Worm (Caenorhabditis elegans): ENCODE results near the gene usp-46.

- TF ChIP-seq tab-1 (GFP tag; IDR thresholded peaks at IDR 0.05) (no peak), klf-2 (GFP tag; conservative IDR thresholded peaks at IDR 0.05) (no peak), med-1 (GFP tag; optimal IDR thresholded peaks at IDR 0.05; ENCODE audit: insufficient read depth) (no peak), cog-1 (tag; optimal IDR thresholded peaks at IDR 0.05) (no peak), ztf-29 (GFP tag; IDR thresholded peaks at IDR 0.05) (no peak), flt-1 (GFP tag; IDR thresholded peaks at IDR 0.05) (no peak)
Observed at ce11 chrIII:9802045-9802444, 25.6 kb downstream of the usp-46 start.

Data from whole organism, midembryonic.